Fruit fly (Drosophila melanogaster) whole organism, larva: Measurements from ENCODE around the gene CG11095.

ENCODE experiments used
- noc ChIP-seq: fragments of 200-800 bp; sonication (Bioruptor generic); optimal IDR thresholded peaks from 3 replicates; lab custom pipeline; 2019; ENCODE audit warnings: missing biosample characterization, mild to moderate bottlenecking, missing genetic modification characterization, moderate library complexity

Gene CG11095

DNA sequence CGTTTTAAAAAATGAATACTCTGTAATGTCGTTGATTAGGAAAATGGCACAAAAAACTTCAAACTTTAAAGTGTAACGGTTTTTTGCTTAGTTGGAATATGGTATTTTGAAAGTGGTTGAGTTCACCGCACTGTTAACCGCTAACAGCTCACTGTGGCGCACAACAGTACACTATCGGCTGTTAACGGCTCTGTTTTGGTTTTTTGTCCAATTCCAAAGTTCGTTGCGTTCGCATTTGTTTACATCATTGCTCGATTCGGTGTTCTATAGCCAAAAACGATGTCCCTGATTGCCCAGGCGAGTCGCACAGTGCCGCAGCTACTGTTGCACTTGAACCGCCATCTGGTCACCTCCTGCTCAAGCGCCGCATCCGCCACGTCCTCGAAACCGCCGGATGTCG is at the start of gene CG11095:
TSS of gene CG11095 (plus strand) at position 205 of the 400 bp plus-strand sequence.
- no peak for TF ChIP-seq noc (tag; lab: Kevin White, UChicago)

DNA sequence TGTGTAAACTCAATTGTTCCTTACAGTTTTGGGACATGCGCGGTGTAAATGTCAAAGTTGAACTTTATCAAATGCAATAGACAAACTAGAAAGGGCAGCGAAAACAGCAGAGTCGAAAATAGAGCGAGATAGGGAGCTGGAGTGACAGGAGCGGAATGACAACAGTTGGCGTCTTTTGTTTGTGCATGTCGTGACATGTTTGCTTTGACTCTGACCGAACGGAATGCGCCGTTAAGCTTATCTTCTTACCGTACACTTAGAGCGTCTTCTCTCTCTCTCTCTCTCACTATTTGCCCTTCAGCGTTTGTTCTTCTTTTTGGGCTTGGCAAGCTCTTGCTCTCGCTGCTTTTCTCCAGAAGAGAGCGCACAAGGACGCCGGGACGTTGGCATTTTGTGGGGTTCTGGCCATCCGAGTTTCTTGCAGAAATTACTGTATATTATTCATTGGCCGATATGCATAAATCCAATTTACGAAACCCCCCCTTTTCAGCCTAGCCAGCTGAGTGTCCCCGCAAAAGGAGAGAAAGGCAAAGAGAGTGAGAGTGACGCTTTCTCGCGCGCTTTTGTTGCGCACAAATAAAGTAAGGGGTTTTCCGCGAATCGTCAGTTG is 49.6 kb upstream of the CG11095 start:
- no peak for TF ChIP-seq noc (tag; lab: Kevin White, UChicago)

DNA sequence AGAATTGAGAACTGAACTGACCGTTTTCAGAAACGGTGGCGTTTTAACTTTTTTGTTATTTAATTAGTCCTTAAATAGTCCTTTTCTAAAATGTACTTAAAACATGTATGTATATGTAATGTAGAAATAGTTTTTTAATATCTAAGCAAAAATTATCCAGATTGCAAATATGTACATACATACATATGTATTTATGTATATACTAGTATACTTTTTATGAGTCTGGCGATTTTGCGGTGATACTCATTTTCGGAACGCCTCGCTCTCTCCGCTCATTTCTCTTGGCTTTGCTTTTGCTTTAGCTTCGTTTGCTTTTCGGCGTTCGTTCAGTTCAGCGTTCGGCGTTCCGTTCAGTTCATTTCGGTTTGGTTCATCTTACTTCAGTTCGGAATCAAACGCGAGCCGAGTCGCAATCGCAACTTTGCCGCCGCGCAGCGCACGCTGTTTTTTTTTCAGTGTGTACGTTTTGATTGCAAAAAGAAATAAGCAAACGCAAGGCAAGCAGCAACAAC is 49.1 kb upstream of the CG11095 start, which contains the start of gene rdgB:
TSS of gene rdgB (plus strand) at position 381 of the 512 bp plus-strand sequence.
- TF ChIP-seq noc (tag; lab: Kevin White, UChicago) = peak; percentile 14

DNA sequence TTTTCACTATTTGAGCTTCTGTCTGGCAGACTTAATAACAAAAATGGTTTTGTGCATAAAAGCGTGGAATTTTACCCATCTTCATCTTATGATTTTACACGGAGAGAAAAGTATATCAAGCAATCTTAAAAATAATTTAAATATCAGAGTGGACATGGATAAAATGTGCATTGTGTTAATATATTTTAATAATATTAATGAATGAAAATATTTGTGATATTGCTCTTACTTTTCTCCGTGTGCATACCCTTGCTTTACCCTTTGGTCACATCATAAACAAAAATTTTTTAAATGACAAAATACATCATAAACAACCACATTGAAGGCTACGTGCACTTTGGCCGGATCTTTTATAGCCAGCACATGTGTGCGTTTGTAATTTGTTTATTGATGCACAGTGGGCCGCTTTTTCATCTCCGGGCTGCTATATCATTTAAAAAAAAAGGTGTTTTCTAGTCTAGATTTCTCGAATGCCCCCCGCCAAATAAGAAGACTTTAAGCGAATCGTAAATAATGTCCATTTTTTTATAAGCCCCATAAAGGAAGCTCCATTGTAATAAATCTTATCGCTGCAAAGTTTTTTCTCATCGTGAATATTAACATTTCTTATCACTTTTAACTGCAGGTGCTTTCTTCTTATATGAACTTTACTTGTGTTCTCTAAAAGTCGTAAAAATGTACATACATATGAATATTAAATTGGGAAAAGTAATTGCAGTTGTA is 46.9 kb upstream of the CG11095 start:
- TF ChIP-seq noc (tag; lab: Kevin White, UChicago) = peak; percentile 48

DNA sequence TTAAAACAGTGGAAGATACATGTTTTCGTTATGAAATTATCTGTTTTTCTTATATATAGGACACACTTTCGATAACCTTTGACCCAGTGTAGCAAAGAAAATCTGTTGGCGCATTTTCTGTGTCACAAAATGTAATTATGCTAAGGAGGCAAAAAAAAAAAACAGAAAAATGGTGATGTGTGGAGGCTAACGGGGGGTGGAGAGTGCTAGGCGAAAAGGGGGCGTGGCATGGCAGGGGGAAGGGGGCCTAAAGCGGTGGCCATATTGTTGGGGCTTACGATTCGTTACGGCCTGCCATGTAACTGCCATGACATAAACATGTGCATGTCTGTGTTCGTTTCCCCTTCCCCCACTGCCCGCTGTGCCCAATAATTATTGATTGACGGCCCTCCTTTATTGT is 46.3 kb upstream of the CG11095 start:
- no peak for TF ChIP-seq noc (tag; lab: Kevin White, UChicago)

DNA sequence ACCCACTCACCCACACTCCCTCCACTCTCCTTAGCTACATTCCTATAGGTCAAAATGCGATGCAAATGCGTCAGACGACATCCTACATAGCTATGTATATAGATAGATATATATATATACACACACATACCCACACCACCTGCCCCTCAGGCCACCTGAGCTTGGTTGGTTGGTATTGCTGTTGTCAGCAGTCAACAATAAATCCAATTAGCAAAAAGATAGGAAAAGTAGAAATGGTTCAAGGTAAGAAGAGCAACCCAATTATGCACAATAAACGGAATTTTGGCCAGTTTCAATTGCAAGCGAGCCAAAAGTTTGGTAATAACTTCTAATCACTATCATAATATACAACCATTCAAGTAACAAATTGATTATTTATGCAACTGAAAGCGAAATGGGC is 45.0 kb upstream of the CG11095 start:
- TF ChIP-seq noc (tag; lab: Kevin White, UChicago) = no peak

DNA sequence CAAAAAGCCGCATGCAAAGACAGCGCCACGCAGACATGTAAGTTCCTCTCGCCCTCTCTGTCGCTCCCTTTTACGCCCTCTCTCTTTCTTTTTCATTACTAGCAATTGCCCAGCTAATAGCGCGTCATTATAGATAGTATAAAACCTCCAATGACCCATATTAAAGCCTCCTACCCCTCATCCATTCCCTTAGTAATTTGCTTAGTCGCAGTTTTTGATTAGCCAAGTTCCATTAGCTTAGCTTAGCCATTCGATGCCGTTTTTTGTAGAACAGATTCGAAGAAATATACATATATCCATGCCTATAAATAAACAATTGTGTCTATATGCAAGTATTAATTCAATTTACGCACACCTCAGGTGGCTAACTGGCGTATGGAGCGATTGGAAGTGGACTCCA is 40.7 kb upstream of the CG11095 start:
- no peak for TF ChIP-seq noc (tag; lab: Kevin White, UChicago)

DNA sequence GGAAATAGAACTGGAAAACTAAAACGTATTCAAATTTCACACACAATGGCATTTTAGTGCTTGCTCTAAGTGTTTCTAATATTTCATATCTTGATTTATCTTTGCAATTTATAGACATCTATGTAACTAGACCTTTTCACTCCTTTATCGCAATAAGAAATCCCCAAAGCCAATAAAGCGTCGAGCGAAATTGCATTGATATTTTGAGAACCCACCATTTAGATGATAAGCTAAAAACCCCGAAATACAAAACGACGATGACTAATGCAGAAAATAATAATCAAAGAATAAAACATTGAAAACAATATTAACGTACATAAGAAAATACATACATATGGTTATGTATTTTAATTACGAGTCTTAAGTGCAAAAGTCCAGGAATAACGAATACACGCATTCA is 32.9 kb upstream of the CG11095 start:
- no peak for TF ChIP-seq noc (tag; lab: Kevin White, UChicago)

DNA sequence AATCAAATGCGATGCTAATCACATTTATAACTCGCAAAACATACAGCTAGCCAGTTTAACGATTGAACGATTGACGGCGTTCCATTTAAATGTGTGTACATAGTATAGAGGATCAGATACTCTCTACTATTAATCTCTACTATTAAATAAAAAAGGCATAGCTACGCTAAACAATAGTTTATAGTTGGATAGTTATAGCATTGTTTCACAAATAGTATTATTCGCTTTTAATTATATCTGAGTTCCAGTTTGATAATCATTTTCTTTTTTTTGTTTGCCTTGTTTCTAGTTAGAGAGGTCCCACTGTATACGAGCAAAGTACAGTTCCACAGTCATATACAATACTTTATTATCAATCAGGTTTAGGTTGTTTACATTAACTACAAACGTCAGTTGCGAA is 31.8 kb upstream of the CG11095 start:
- peak; percentile 22 for TF ChIP-seq noc (tag; lab: Kevin White, UChicago)

DNA sequence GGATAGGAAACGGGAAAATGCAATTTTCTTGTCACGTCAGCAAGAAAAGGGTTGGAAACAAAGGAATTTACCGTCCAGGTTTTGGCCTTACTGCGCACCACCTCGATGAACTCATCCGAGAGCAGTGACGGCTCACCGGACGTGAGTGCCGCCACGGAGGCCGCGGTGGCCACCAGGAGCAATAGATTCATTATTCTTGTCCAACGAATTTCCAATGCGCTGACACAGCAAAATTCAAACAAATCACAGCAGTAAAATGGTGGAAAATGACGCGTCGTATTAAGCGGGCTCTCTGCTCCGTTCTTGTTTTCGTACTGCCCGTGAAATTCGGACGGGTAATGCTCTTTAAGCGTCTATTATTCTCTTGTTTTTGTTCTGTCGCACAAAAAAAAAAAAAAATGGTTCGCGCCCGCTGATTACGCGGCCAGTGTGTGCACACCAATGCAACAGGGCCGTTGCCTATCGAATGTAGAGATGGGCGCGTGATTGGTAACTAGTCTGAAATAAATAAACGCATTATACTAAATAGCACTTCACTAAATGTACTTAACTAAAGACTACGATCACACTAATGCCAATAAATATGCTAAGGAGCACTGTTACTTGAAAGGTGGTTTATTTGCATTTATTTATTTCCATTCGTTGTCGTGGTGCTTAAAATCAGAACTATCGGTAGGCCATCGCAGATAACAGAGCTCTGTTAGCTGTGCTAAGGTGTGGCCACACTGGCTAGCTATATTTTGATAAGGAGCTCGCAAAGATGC is 29.6 kb upstream of the CG11095 start, which contains the start of the genes CtsB and amrt:
TSS of gene CtsB (minus strand) at position 432 of the 764 bp plus-strand sequence.
TSS of gene amrt (plus strand) at position 721 of the 764 bp plus-strand sequence.
- TF ChIP-seq noc (tag; lab: Kevin White, UChicago) = peak; percentile 64

DNA sequence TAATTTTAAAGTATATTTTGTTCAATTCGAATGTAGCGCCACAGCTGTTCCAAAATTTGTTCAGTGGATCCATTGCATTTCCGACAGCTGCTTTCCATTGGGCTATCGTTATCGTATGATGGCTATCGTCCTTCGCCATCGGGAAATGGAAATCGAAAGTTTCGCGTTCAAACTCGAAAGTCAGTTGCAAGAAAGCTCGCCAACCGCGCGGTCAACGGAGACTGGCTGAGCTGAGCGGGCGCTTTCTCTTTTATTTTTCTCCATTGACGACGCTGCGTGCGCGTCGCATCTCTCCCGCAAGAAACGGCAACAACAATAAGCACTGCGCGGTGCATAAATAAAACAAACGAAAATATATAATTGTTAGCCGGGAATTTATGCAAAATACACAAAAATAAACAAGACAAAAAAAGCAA is 27.9 kb upstream of the CG11095 start, which contains the start of gene inaE:
TSS of gene inaE (plus strand) at position 181 of the 416 bp plus-strand sequence.
- peak; percentile 37 for TF ChIP-seq noc (tag; lab: Kevin White, UChicago)

DNA sequence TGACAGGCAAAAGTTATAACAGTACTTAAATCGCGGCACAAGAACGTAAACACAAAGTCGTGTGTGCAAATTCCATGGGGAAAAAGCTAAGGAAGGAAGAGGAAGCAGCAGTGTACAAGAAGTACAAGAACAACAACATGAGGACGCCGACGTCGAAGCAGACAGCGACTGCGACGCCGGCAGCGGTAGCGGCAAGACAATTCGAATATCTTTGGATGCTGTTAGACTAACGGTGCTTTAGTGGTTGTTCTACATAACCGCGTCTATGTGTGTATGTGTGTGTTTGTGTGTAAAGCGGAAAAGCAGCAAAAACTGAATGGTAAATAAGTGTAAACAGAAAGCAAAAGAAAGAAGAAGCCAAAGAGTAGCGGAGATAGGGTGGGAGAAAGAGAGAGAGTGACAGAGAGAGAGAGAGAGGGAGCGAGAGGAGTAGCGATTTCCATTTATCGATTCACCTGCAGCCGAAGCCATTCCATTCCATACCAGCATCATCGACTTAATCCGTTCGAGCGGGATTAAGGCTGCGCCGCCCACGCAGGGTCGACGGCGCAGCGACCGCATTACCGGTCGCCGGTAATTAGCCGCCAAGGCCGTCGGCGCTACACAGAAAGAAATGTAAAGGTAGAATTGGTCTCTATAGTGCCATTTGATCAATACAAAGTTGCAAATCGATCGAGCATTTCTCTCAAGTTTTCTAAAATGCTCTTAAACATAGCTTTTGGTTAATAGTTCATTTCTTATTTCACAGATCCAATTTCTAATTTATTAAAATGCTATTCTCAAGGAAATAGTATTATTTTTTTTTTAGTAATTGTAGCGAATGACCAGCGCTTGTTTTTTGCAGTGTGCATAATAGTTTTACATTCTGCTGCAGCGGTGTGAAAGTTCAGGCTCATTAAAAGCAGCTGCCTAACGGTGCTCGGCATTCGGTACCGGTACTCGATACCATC is 27.3 kb upstream of the CG11095 start:
- TF ChIP-seq noc (tag; lab: Kevin White, UChicago) = peak; percentile 7

DNA sequence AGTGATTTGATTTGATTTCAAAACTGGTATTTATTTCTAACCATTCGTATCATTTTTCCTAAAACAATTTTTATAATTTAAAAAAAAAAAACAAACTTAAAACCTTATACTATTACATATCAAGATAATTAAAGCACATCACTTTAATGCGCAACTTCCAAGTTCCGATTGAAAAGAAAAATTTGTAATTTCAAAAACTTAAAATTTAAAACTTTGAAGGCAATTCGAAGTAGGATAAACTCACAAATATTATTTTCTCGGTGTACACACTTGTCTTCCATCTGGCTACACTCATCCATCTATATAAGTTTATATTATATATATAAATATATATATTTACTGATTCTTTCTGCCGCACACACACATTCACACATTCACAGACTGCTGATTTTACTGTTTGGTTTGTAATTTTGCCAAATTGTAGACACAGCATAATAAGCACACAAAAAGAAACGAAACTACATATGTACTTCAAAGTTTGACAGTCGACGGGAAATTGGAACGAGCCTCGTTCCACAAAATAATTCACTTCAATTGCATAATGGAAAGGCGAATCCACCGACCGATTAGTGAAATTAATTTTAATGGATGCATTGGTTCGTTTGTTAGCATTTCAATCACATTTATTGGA is 25.3 kb upstream of the CG11095 start:
- TF ChIP-seq noc (tag; lab: Kevin White, UChicago) = no peak

DNA sequence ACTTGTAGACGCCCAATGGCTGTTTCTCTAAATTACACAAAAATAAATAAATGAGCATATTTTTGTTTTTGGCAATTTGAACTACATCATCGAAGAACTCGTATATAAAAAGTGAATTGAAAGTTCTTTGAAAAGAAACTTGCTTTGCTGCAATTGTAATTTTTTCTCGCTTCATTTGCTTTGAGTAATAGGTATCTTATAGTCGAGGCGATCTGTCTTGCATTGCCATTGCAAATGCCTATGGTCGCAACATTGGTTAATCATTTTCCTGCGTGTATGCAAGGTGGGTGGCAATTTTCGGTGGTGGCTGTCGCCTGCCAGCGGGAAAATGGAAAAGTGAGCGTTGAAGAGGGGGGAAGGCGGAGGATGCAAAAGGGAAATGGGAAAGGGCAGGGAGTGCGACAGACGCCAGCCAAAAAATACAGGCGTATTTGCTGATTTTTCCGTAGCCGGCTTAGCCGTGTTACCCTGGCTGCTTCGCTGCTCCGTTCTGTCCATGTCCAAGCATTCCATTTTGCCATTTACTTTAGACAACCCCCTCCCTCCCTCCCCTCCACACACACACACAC is 24.1 kb upstream of the CG11095 start:
- no peak for TF ChIP-seq noc (tag; lab: Kevin White, UChicago)
